Worm (Caenorhabditis elegans): ENCODE measurements around the gene mdf-2.
A peak's percentile ranks its signal among the peaks of the same experiment; 100 is the strongest.

mdf-2 gene

ce11 chrIV:2654965-2655364, 14.0 kb upstream of the mdf-2 start:
- no peak for TF ChIP-seq alr-1 (tag; optimal IDR thresholded peaks at IDR 0.05)
- TF ChIP-seq mab-5 (tag; optimal IDR thresholded peaks at IDR 0.05) = no peak
- no peak for TF ChIP-seq lsy-2 (tag; optimal IDR thresholded peaks at IDR 0.05)
- no peak for TF ChIP-seq skn-1 (tag; optimal IDR thresholded peaks at IDR 0.05)
- no peak for TF ChIP-seq sma-3 (GFP tag; optimal IDR thresholded peaks at IDR 0.05)
- no peak for TF ChIP-seq snpc-4 (tag; optimal IDR thresholded peaks at IDR 0.05)
- TF ChIP-seq Y55F3AM.14 (GFP tag; optimal IDR thresholded peaks at IDR 0.05) = no peak
- no peak for TF ChIP-seq lin-11 (tag; optimal IDR thresholded peaks at IDR 0.05)
- TF ChIP-seq ceh-82 (tag; optimal IDR thresholded peaks at IDR 0.05) = no peak
- TF ChIP-seq zag-1 (tag; optimal IDR thresholded peaks at IDR 0.05) = no peak

DNA sequence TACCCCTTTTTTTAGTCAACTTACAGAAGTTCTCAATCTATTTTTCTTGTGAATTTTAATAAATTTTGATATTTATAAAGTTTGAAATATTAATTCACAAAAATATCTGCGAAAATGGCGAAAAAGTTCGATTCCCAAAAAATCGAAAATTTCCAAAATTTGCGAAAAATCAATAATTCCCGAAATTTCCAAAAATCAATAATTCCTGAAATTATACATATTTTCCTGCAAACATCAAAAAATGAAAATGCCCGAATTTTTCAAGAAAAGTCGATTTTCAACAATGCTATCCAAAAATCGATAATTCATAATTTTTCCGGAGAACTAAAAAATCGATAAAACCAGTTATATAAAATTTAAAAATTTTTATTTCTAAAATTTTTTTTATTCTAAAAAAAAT, 9.1 kb upstream of the mdf-2 start:
- TF ChIP-seq unc-62 (GFP tag; optimal IDR thresholded peaks at IDR 0.05) (no peak), gmeb-1 (tag; optimal IDR thresholded peaks at IDR 0.05) (no peak), sma-3 (GFP tag; optimal IDR thresholded peaks at IDR 0.05) (no peak), peb-1 (tag; optimal IDR thresholded peaks at IDR 0.05) (no peak)

DNA sequence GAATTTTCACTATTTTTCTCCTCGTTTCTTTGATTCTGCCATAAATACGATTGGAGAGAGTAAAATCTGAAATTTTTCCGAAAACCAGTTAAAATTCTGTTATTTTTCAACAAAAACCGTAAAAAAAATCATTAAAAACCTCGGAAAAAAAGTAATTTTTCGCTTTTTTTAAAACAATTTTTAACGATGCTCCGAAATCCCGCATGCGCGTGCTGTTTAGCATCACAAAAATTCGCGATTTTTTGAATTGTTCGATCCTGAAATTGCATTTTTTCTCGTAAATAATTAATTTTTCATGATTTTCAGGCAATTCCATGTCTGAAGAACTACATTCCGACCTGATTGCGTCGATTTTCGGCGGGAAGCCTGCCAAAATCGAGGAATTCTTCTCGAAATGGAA, 1.7 kb upstream of the mdf-2 start, which contains the start of gene ric-8:
Gene ric-8 (plus strand): TSS at position 301 of the 400 bp plus-strand sequence.
- TF ChIP-seq nhr-23 (tag; optimal IDR thresholded peaks at IDR 0.05) = no peak
- no peak for TF ChIP-seq aly-2 (tag; optimal IDR thresholded peaks at IDR 0.05)
- TF ChIP-seq ztf-4 (tag; optimal IDR thresholded peaks at IDR 0.05) = no peak
- TF ChIP-seq alr-1 (tag; optimal IDR thresholded peaks at IDR 0.05) = no peak

DNA sequence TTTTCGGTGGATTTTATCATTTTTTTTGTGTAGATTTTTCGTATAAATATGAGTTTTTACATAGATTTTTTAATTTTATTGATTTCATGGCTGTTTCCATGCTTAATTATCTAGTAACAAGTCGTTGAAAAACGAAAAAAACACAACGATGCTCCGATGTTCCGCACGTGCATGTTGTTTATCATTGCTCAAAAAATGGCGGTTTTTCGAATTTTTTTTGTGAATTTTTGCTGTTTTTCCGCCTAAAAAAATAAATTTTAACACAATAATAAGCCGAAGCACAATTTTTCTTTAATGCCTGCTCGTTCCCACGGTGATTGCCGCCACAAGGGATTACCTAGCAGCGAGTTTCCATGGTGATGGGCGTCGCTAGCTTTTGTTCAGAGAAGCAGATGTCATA, 1.1 kb upstream of the mdf-2 start:
- TF ChIP-seq ztf-11 (tag; optimal IDR thresholded peaks at IDR 0.05) (no peak), unc-55 (GFP tag; optimal IDR thresholded peaks at IDR 0.05) (peak; percentile 5)

DNA sequence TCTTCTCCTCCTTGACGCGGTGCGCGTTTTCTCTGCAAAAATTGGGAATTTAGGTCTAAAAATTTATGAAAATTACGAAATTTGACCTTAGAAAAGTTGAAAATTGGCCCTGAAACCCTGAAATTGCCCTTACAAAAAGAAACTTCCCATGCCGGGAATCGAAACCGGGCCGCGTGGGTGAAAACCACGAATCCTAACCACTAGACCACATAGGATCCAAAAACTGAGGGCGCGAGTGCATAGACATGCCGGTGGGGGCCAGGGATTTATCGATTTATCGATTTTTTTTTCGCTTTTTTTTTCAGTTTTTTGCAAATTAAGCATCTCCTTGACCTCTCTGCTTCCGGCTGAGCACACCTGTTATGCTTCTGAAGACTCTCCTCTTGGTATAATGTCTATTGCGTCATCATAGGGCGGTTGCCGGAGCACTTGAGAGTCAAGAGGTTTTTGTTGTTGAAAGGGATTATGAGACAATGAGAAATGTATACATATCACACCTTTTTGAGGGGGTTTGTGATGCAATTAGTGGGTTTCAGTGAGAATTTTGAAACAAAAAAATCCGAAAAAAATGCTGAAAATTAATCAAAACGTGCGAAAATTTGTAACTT, 1.2 kb downstream of the mdf-2 start:
- TF ChIP-seq C34F6.9 (tag; optimal IDR thresholded peaks at IDR 0.05) = peak; percentile 4
- TF ChIP-seq nhr-237 (tag; optimal IDR thresholded peaks at IDR 0.05) = no peak
- TF ChIP-seq nhr-25 (tag; optimal IDR thresholded peaks at IDR 0.05) = no peak
- no peak for TF ChIP-seq nhr-77 (tag; optimal IDR thresholded peaks at IDR 0.05)
- peak; percentile 41 to 50 for TF ChIP-seq lsy-2 (tag; optimal IDR thresholded peaks at IDR 0.05)
- TF ChIP-seq crh-2 (tag; optimal IDR thresholded peaks at IDR 0.05) = peak; percentile 17
- peak; percentile 22 for TF ChIP-seq lin-11 (tag; optimal IDR thresholded peaks at IDR 0.05)
- no peak for TF ChIP-seq sem-4 (tag; optimal IDR thresholded peaks at IDR 0.05)
- TF ChIP-seq gmeb-1 (tag; optimal IDR thresholded peaks at IDR 0.05) = peak; percentile 46
- no peak for TF ChIP-seq dmd-4 (tag; optimal IDR thresholded peaks at IDR 0.05)
- peak; percentile 33 for TF ChIP-seq unc-55 (GFP tag; optimal IDR thresholded peaks at IDR 0.05)
- no peak for TF ChIP-seq ztf-1 (GFP tag; conservative IDR thresholded peaks at IDR 0.05)
- TF ChIP-seq sma-3 (GFP tag; optimal IDR thresholded peaks at IDR 0.05) = peak; percentile 23
- TF ChIP-seq F13H6.1 (tag; optimal IDR thresholded peaks at IDR 0.05) = peak; percentile 18
- TF ChIP-seq ama-1 (optimal IDR thresholded peaks at IDR 0.05) = no peak
- TF ChIP-seq lin-13 (GFP tag; optimal IDR thresholded peaks at IDR 0.05) = peak; percentile 1
- no peak for TF ChIP-seq fos-1 (tag; optimal IDR thresholded peaks at IDR 0.05)
- TF ChIP-seq nhr-10 (tag; optimal IDR thresholded peaks at IDR 0.05) = no peak
- no peak for TF ChIP-seq ztf-4 (tag; optimal IDR thresholded peaks at IDR 0.05)
- TF ChIP-seq alr-1 (tag; optimal IDR thresholded peaks at IDR 0.05) = no peak
- peak; percentile 45 for TF ChIP-seq nhr-129 (tag; optimal IDR thresholded peaks at IDR 0.05)
- no peak for TF ChIP-seq aly-2 (tag; optimal IDR thresholded peaks at IDR 0.05)
- peak; percentile 16 for TF ChIP-seq sma-9 (GFP tag; optimal IDR thresholded peaks at IDR 0.05)
- no peak for TF ChIP-seq sma-9 (tag; optimal IDR thresholded peaks at IDR 0.05)

ce11 chrIV:2634992-2635391, 5.9 kb downstream of the mdf-2 start:
- TF ChIP-seq lin-13 (GFP tag; optimal IDR thresholded peaks at IDR 0.05) (no peak), nhr-21 (tag; optimal IDR thresholded peaks at IDR 0.05) (no peak), blmp-1 (tag; optimal IDR thresholded peaks at IDR 0.05; ENCODE audit: insufficient read depth) (no peak), Y55F3AM.14 (GFP tag; optimal IDR thresholded peaks at IDR 0.05) (no peak), ceh-82 (tag; optimal IDR thresholded peaks at IDR 0.05) (no peak), snpc-4 (tag; optimal IDR thresholded peaks at IDR 0.05) (no peak), F13H6.1 (tag; optimal IDR thresholded peaks at IDR 0.05) (no peak), skn-1 (tag; optimal IDR thresholded peaks at IDR 0.05) (no peak), peb-1 (tag; optimal IDR thresholded peaks at IDR 0.05) (no peak), ZK546.5 (tag; optimal IDR thresholded peaks at IDR 0.05) (no peak), alr-1 (tag; optimal IDR thresholded peaks at IDR 0.05) (no peak), egl-27 (tag; optimal IDR thresholded peaks at IDR 0.05) (no peak), unc-62 (GFP tag; optimal IDR thresholded peaks at IDR 0.05) (no peak)

Measured in whole organism, L2 larva.